Fruit fly (Drosophila melanogaster) whole organism, embryonic: Measurements from ENCODE around the gene CG15625.

Source experiments
- CG10654 ChIP-seq: fragments of 200-800 bp; sonication (Bioruptor generic); optimal IDR thresholded peaks from 2 replicates; lab custom pipeline; 2016; ENCODE audit warnings: missing biosample characterization, missing genetic modification characterization
- CG11560 ChIP-seq: fragments of 200-800 bp; sonication (Bioruptor generic); IDR thresholded peaks from 3 replicates; pipeline ENCODE4 v1.3.6; 2022; ENCODE audit warnings: missing biosample characterization, missing genetic modification characterization
- CG12659 ChIP-seq: fragments of 200-800 bp; sonication (Bioruptor generic); optimal IDR thresholded peaks from 3 replicates; lab custom pipeline; 2017; ENCODE audit warnings: mild to moderate bottlenecking, missing biosample characterization, missing genetic modification reagents, missing genetic modification characterization
- CG12744 ChIP-seq: fragments of 200-800 bp; sonication (Bioruptor generic); optimal IDR thresholded peaks from 2 replicates; lab custom pipeline; 2016; ENCODE audit warnings: missing biosample characterization, missing genetic modification characterization
- CG13424 ChIP-seq: fragments of 200-800 bp; sonication (Bioruptor generic); optimal IDR thresholded peaks from 2 replicates; lab custom pipeline; 2019; ENCODE audit warnings: missing biosample characterization, mild to moderate bottlenecking, missing genetic modification characterization, moderate library complexity
- CG17359 ChIP-seq: fragments of 200-800 bp; sonication (Bioruptor generic); optimal IDR thresholded peaks from 3 replicates; lab custom pipeline; 2018; ENCODE audit warnings: missing biosample characterization, mild to moderate bottlenecking, missing genetic modification characterization, moderate library complexity
- CG17829 ChIP-seq: fragments of 200-800 bp; optimal IDR thresholded peaks from 2 replicates; lab custom pipeline; 2019; ENCODE audit warnings: missing biosample characterization, mild to moderate bottlenecking, missing genetic modification characterization, moderate library complexity
- CG32532 ChIP-seq: fragments of 200-800 bp; sonication (Bioruptor generic); IDR thresholded peaks from 2 replicates; pipeline ENCODE4 v1.3.6; 2022; ENCODE audit warnings: missing biosample characterization, missing genetic modification characterization
- CG42726 ChIP-seq: fragments of 200-800 bp; sonication (Bioruptor generic); IDR thresholded peaks from 2 replicates; pipeline ENCODE4 v1.3.6; 2022; ENCODE audit warnings: missing biosample characterization, missing genetic modification characterization; ENCODE audit not compliant: partially characterized antibody
- CG4328 ChIP-seq: fragments of 200-800 bp; sonication (Bioruptor generic); optimal IDR thresholded peaks from 3 replicates; lab custom pipeline; 2017; ENCODE audit warnings: missing biosample characterization, missing genetic modification reagents, missing genetic modification characterization
- CG4424 ChIP-seq: fragments of 200-800 bp; sonication (Bioruptor generic); optimal IDR thresholded peaks from 3 replicates; lab custom pipeline; 2016; ENCODE audit warnings: missing biosample characterization, missing genetic modification characterization
- CG4820 ChIP-seq: fragments of 200-800 bp; sonication (Bioruptor generic); optimal IDR thresholded peaks from 3 replicates; lab custom pipeline; 2016; ENCODE audit warnings: missing biosample characterization, missing genetic modification characterization
- CG6654 ChIP-seq: fragments of 200-800 bp; sonication (Bioruptor generic); optimal IDR thresholded peaks from 2 replicates; lab custom pipeline; 2017; ENCODE audit warnings: missing biosample characterization, mild to moderate bottlenecking, missing genetic modification characterization
- CG7928 ChIP-seq: fragments of 200-800 bp; sonication (Bioruptor generic); optimal IDR thresholded peaks from 2 replicates; lab custom pipeline; 2017; ENCODE audit warnings: missing biosample characterization, mild to moderate bottlenecking, missing genetic modification characterization
- CG8089 ChIP-seq: fragments of 200-800 bp; sonication (Bioruptor generic); optimal IDR thresholded peaks from 3 replicates; lab custom pipeline; 2016; ENCODE audit warnings: missing biosample characterization, missing genetic modification characterization
- CG8388 ChIP-seq: fragments of 200-800 bp; sonication (Bioruptor generic); optimal IDR thresholded peaks from 2 replicates; lab custom pipeline; 2019; ENCODE audit warnings: missing biosample characterization, mild to moderate bottlenecking, missing genetic modification characterization, moderate library complexity
- CG9437 ChIP-seq: fragments of 200-800 bp; sonication (Bioruptor generic); optimal IDR thresholded peaks from 2 replicates; lab custom pipeline; 2018; ENCODE audit warnings: missing biosample characterization, mild to moderate bottlenecking, missing genetic modification characterization
- Chrac-16 ChIP-seq: fragments of 200-800 bp; sonication (Bioruptor generic); optimal IDR thresholded peaks from 3 replicates; lab custom pipeline; 2016; ENCODE audit warnings: missing biosample characterization, missing genetic modification characterization
- CkIIα-i1 ChIP-seq: fragments of 200-800 bp; sonication (Bioruptor generic); IDR thresholded peaks from 2 replicates; pipeline ENCODE4 v1.3.6; 2022; ENCODE audit warnings: missing biosample characterization, missing genetic modification characterization
- CrebB ChIP-seq: fragments of 200-800 bp; sonication (Bioruptor generic); optimal IDR thresholded peaks from 3 replicates; lab custom pipeline; 2018; ENCODE audit warnings: missing biosample characterization, mild to moderate bottlenecking, missing genetic modification characterization
- Dbx ChIP-seq: fragments of 200-800 bp; sonication (Bioruptor generic); IDR thresholded peaks from 3 replicates; pipeline ENCODE4 v1.3.6; 2022; ENCODE audit warnings: missing biosample characterization, missing genetic modification characterization
- Deaf1 ChIP-seq: fragments of 200-800 bp; optimal IDR thresholded peaks from 3 replicates; lab custom pipeline; 2019; ENCODE audit warnings: missing biosample characterization, mild to moderate bottlenecking, missing genetic modification characterization, moderate library complexity
- Hmr ChIP-seq: fragments of 200-800 bp; sonication (Bioruptor generic); optimal IDR thresholded peaks from 3 replicates; lab custom pipeline; 2017; ENCODE audit warnings: mild to moderate bottlenecking, missing biosample characterization, missing genetic modification reagents, missing genetic modification characterization
- Pdp1 ChIP-seq, 2 experiments: fragments of 200-800 bp; sonication (Bioruptor generic); optimal IDR thresholded peaks; 3 replicates each; lab custom pipeline; 2016; ENCODE audit warnings: missing biosample characterization in 2 of 2, missing genetic modification characterization in 2 of 2, mild to moderate bottlenecking in 1 of 2, moderate library complexity in 1 of 2
- Ravus ChIP-seq: fragments of 200-800 bp; sonication (Bioruptor generic); IDR thresholded peaks from 2 replicates; pipeline ENCODE4 v1.3.6; 2022; ENCODE audit warnings: missing biosample characterization, missing genetic modification characterization
- Xrp1 ChIP-seq: fragments of 200-800 bp; sonication (Bioruptor generic); IDR thresholded peaks from 2 replicates; pipeline ENCODE4 v1.3.6; 2022; ENCODE audit warnings: missing biosample characterization, missing genetic modification characterization
- ase ChIP-seq: fragments of 200-800 bp; sonication (Bioruptor generic); IDR thresholded peaks from 3 replicates; pipeline ENCODE4 v1.3.6; 2022; ENCODE audit warnings: missing biosample characterization, missing genetic modification characterization
- ato ChIP-seq: fragments of 200-800 bp; sonication (Bioruptor generic); IDR thresholded peaks from 2 replicates; pipeline ENCODE4 v1.3.6; 2022; ENCODE audit warnings: missing biosample characterization, missing genetic modification characterization; ENCODE audit not compliant: partially characterized antibody
- da ChIP-seq: fragments of 200-800 bp; sonication (Bioruptor generic); optimal IDR thresholded peaks from 2 replicates; lab custom pipeline; 2016; ENCODE audit warnings: missing biosample characterization, missing genetic modification characterization
- dan ChIP-seq: fragments of 200-800 bp; sonication (Bioruptor generic); IDR thresholded peaks from 2 replicates; pipeline ENCODE4 v1.3.6; 2022; ENCODE audit warnings: missing biosample characterization, missing genetic modification characterization
- dysf ChIP-seq: fragments of 200-800 bp; sonication (Bioruptor generic); IDR thresholded peaks from 3 replicates; pipeline ENCODE4 v1.3.6; 2022; ENCODE audit warnings: missing biosample characterization, missing genetic modification characterization
- ewg ChIP-seq: fragments of 200-800 bp; sonication (Bioruptor generic); optimal IDR thresholded peaks from 3 replicates; lab custom pipeline; 2017; ENCODE audit warnings: mild to moderate bottlenecking, missing biosample characterization, missing genetic modification reagents, missing genetic modification characterization
- hth ChIP-seq: fragments of >200 bp; optimal IDR thresholded peaks from 2 replicates; lab custom pipeline; 2017; ENCODE audit warnings: inconsistent platforms
- inv ChIP-seq: fragments of 200-800 bp; sonication (Bioruptor generic); IDR thresholded peaks from 2 replicates; pipeline ENCODE4 v1.3.6; 2022; ENCODE audit warnings: missing biosample characterization, missing genetic modification characterization; ENCODE audit not compliant: partially characterized antibody
- kah ChIP-seq: fragments of 200-800 bp; sonication (Bioruptor generic); optimal IDR thresholded peaks from 2 replicates; lab custom pipeline; 2018; ENCODE audit warnings: missing biosample characterization, mild to moderate bottlenecking, missing genetic modification characterization
- klu ChIP-seq: fragments of 200-800 bp; sonication (Bioruptor generic); IDR thresholded peaks from 2 replicates; pipeline ENCODE4 v1.3.6; 2022; ENCODE audit warnings: missing biosample characterization, missing genetic modification characterization
- lab ChIP-seq: fragments of 200-800 bp; sonication (Bioruptor generic); optimal IDR thresholded peaks from 3 replicates; lab custom pipeline; 2017; ENCODE audit warnings: missing biosample characterization, missing genetic modification characterization, mild to moderate bottlenecking, moderate library complexity, missing genetic modification reagents
- org-1 ChIP-seq: fragments of 200-800 bp; sonication (Bioruptor generic); optimal IDR thresholded peaks from 2 replicates; lab custom pipeline; 2017; ENCODE audit warnings: missing biosample characterization, missing genetic modification characterization
- pan ChIP-seq, 4 experiments: fragments of >200 bp in 3 of 4; fragments of 200-800 bp in 1 of 4; sonication (Bioruptor generic) in 1 of 4; optimal IDR thresholded peaks in 3 of 4; IDR thresholded peaks in 1 of 4; 2 replicates each; pipeline versions ENCODE4 v1.3.6 to Lab custom; 2017 to 2022; ENCODE audit warnings: missing biosample characterization in 2 of 4, missing genetic modification characterization in 2 of 4, mixed read lengths in 1 of 4
- prd ChIP-seq, 3 experiments: fragments of >200 bp in 2 of 3; fragments of 200-800 bp in 1 of 3; sonication (Bioruptor generic) in 1 of 3; optimal IDR thresholded peaks in 2 of 3; IDR thresholded peaks in 1 of 3; 2 replicates in 2 of 3; 3 replicates in 1 of 3; pipeline versions ENCODE4 v1.3.6 to Lab custom; 2017 to 2022; ENCODE audit warnings: missing biosample characterization in 1 of 3, missing genetic modification characterization in 1 of 3
- psq ChIP-seq: fragments of 200-800 bp; sonication (Bioruptor generic); optimal IDR thresholded peaks from 2 replicates; lab custom pipeline; 2017; ENCODE audit warnings: missing biosample characterization, missing genetic modification characterization
- run ChIP-seq: fragments of 200-800 bp; sonication (Bioruptor generic); optimal IDR thresholded peaks from 3 replicates; lab custom pipeline; 2018; ENCODE audit warnings: missing biosample characterization, mild to moderate bottlenecking, missing genetic modification characterization
- salm ChIP-seq: fragments of 200-800 bp; sonication (Bioruptor generic); optimal IDR thresholded peaks from 2 replicates; lab custom pipeline; 2018; ENCODE audit warnings: missing biosample characterization, mild to moderate bottlenecking, missing genetic modification characterization
- sens ChIP-seq: fragments of 200-800 bp; sonication (Bioruptor generic); peaks from one replicate; lab custom pipeline; 2016; ENCODE audit warnings: missing biosample characterization, missing genetic modification characterization
- sr ChIP-seq: fragments of 200-800 bp; sonication (Bioruptor generic); IDR thresholded peaks from 3 replicates; pipeline ENCODE4 v1.3.6; 2022; ENCODE audit warnings: missing biosample characterization, missing genetic modification characterization
- tna ChIP-seq: fragments of 200-800 bp; sonication (Bioruptor generic); IDR thresholded peaks from 2 replicates; pipeline ENCODE4 v1.3.6; 2022; ENCODE audit warnings: missing biosample characterization, missing genetic modification characterization; ENCODE audit not compliant: partially characterized antibody
- ttk ChIP-seq: fragments of 200-800 bp; sonication (Bioruptor generic); IDR thresholded peaks from 2 replicates; pipeline ENCODE4 v2.1.2; 2022; ENCODE audit warnings: missing biosample characterization, missing genetic modification characterization
- unc-4 ChIP-seq: fragments of 200-800 bp; sonication (Bioruptor generic); IDR thresholded peaks from 2 replicates; pipeline ENCODE4 v1.3.6; 2022; ENCODE audit warnings: missing biosample characterization, missing genetic modification characterization; ENCODE audit not compliant: partially characterized antibody
- zf30C ChIP-seq: fragments of 200-800 bp; sonication (Bioruptor generic); optimal IDR thresholded peaks from 3 replicates; lab custom pipeline; 2018; ENCODE audit warnings: missing biosample characterization, mild to moderate bottlenecking, missing genetic modification characterization

Gene CG15625

DNA sequence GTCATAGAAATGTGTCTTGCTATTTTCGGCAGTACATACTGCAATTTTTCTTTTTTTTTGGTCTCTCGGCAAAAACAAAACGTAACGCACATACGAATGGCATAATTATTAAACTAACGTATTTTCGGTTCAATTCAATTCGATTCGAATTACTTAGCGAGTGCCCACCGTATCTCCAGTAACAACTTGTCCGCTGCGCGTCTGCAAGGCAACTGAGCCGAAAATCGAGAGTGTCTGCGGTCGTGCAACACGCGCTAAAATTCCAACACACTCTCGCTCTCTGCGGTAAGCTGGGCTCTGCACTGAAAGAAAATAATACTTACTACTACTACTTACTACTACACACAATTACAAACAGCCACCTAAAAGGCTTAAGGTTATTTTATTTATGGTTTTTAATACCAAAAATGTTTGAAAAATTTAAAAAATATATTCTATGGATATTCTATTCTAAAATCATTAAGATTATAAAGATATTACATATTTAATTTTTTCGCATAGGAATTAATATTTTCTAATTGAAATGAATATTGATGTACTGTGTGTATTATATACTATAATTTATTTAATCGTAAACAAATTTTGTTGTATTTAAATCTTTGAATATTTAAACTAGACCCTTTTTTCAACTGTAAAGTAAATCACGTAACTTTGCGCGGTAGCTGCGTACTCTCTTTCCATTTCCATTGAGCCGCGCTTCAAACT is 16.9 kb downstream of the CG15625 start, which contains the start of gene snsl (continued):
- TF ChIP-seq CG7928 (GFP tag; lab: Kevin White, UChicago) (no peak), psq (GFP tag; lab: Kevin White, UChicago) (no peak), CG42726 (0 out of 2 replicates have a peak, but pooled peaks have one; percentile 36), Chrac-16 (no peak), CkIIα-i1 (GFP tag; lab: Robert Waterston, UW) (no peak), unc-4 (no peak), CrebB (no peak), org-1 (GFP tag; lab: Kevin White, UChicago) (peak; percentile 53), Dbx (0 out of 3 replicates have a peak, but pooled peaks have one; percentile 14), sens (GFP tag; lab: Kevin White, UChicago) (peak; percentile 84), zf30C (peak; percentile 43), da (GFP tag; lab: Kevin White, UChicago) (no peak), pan (optimal IDR thresholded peaks at IDR 0.05; lab: Kevin White, UChicago) (no peak), pan (GFP tag; optimal IDR thresholded peaks at IDR 0.05 in 1 of 2, IDR thresholded peaks at IDR 0.05 in 1 of 2) (peak in 1 of 2 experiments; percentile 47), Hmr (GFP tag; lab: Kevin White, UChicago) (peak; percentile 61), CG6654 (no peak), CG4424 (GFP tag; lab: Kevin White, UChicago) (peak; percentile 63), CG17829 (tag; lab: Kevin White, UChicago) (peak; percentile 75)

DNA sequence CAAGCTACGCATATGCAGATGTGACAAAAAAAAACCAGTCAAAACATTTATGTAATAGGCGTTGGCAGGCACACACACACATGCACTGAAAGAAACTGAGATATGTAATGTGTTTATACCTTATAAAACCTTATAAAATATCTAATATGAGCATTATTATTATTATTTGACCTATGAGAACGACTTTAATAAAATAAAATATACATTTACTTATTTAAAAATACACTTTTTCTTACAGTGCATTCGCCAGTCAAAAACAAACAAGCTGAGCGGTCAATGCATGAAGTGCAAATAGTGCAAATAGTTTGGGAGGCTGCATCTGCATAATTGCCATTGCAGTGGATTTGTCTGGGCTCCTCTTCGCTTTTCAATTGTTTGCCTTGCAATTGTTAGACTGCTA is 18.2 kb downstream of the CG15625 start:
- TF ChIP-seq CG12744 (GFP tag; lab: Kevin White, UChicago), result no peak
- TF ChIP-seq Ravus (GFP tag; lab: Robert Waterston, UW), result no peak
- peak; percentile 53 for TF ChIP-seq CG10654 (GFP tag; lab: Kevin White, UChicago)
- TF ChIP-seq inv (GFP tag; lab: Robert Waterston, UW), result no peak
- TF ChIP-seq salm (tag; lab: Kevin White, UChicago), result peak; percentile 73
- peak; percentile 75; the same call in 2 of the 3 replicates for TF ChIP-seq ase (GFP tag; lab: Robert Waterston, UW)
- peak; percentile 70 for TF ChIP-seq CG12659 (GFP tag; lab: Kevin White, UChicago)
- TF ChIP-seq ewg, result peak; percentile 64
- TF ChIP-seq hth, result no peak
- TF ChIP-seq run (tag; lab: Kevin White, UChicago), result peak; percentile 76
- no peak for TF ChIP-seq CG8089
- no peak for TF ChIP-seq ato (GFP tag; lab: Robert Waterston, UW)
- TF ChIP-seq kah, result peak; percentile 70
- peak; percentile 30 to 70 for TF ChIP-seq Pdp1 (GFP tag; optimal IDR thresholded peaks at IDR 0.05; lab: Kevin White, UChicago)
- peak; percentile 84 for TF ChIP-seq ttk
- TF ChIP-seq Deaf1 (tag; lab: Kevin White, UChicago), result peak; percentile 24
- no peak for TF ChIP-seq CG11560 (tag; lab: Robert Waterston, UW)
- TF ChIP-seq CG32532 (GFP tag; lab: Robert Waterston, UW), result no peak
- peak; percentile 89 for TF ChIP-seq CG13424 (tag; lab: Kevin White, UChicago)
- peak; percentile 91 for TF ChIP-seq CG17359 (tag; lab: Kevin White, UChicago)
- TF ChIP-seq sr (GFP tag; lab: Robert Waterston, UW), result no peak
- TF ChIP-seq lab (GFP tag; lab: Kevin White, UChicago), result peak; percentile 69
- TF ChIP-seq dan (GFP tag; lab: Robert Waterston, UW), result no peak
- TF ChIP-seq CG4328 (GFP tag; lab: Kevin White, UChicago), result peak; percentile 63
- TF ChIP-seq klu (GFP tag; lab: Robert Waterston, UW), result no peak
- TF ChIP-seq CG9437, result peak; percentile 68
- TF ChIP-seq CG8388 (GFP tag; lab: Kevin White, UChicago), result peak; percentile 77
- no peak for TF ChIP-seq tna (GFP tag; lab: Robert Waterston, UW)
- no peak for TF ChIP-seq prd (optimal IDR thresholded peaks at IDR 0.05; lab: Kevin White, UChicago)
- peak; percentile 67 for TF ChIP-seq prd (GFP tag; IDR thresholded peaks at IDR 0.05; lab: Robert Waterston, UW)
- TF ChIP-seq dysf, result peak; percentile 69
- TF ChIP-seq Xrp1, result peak; percentile 72
- TF ChIP-seq CG4820, result peak; percentile 41
